Worm (Caenorhabditis elegans) whole organism, late embryonic: ENCODE results near the gene W08E12.7.

ENCODE experiments used
- ama-1 ChIP-seq: fragments of 150-350 bp; optimal IDR thresholded peaks from 2 replicates; lab custom pipeline; 2014
- lin-11 ChIP-seq: fragments of 200-800 bp; sonication (Bioruptor generic); optimal IDR thresholded peaks from 2 replicates; lab custom pipeline; 2018; ENCODE audit warnings: mild to moderate bottlenecking, missing genetic modification characterization, missing compliant biosample characterization
- pha-4 ChIP-seq: fragments of 150-350 bp; optimal IDR thresholded peaks from 2 replicates; lab custom pipeline; 2018; ENCODE audit warnings: missing biosample characterization, missing genetic modification reagents, missing genetic modification characterization

ce11 chrIV:3278822-3279221 is 16.1 kb upstream of the W08E12.7 start:
- TF ChIP-seq ama-1 (lab: Kevin White, UChicago) (no peak), pha-4 (no peak), lin-11 (no peak)
